Worm (Caenorhabditis elegans) whole organism, L3 larva: ENCODE measurements around the gene sptl-1.

Source experiments
- aly-2 ChIP-seq: fragments of 150-350 bp; optimal IDR thresholded peaks from 2 replicates; lab custom pipeline; 2014; ENCODE audit warnings: missing biosample characterization, missing genetic modification characterization
- ama-1 ChIP-seq: fragments of 150-350 bp; optimal IDR thresholded peaks from 2 replicates; lab custom pipeline; 2018
- ceh-16 ChIP-seq: sonication (generic microtip); optimal IDR thresholded peaks from 2 replicates; lab custom pipeline; 2017; ENCODE audit warnings: missing biosample characterization, missing genetic modification characterization
- nhr-11 ChIP-seq: fragments of 150-350 bp; optimal IDR thresholded peaks from 2 replicates; lab custom pipeline; 2014; ENCODE audit warnings: missing biosample characterization, missing genetic modification characterization
- nhr-23 ChIP-seq: fragments of 150-350 bp; optimal IDR thresholded peaks from 2 replicates; lab custom pipeline; 2014; ENCODE audit warnings: missing biosample characterization, missing genetic modification reagents, missing genetic modification characterization
- nhr-237 ChIP-seq: fragments of 150-350 bp; optimal IDR thresholded peaks from 2 replicates; lab custom pipeline; 2014; ENCODE audit warnings: missing biosample characterization, missing genetic modification characterization
- nhr-77 ChIP-seq: fragments of 150-350 bp; optimal IDR thresholded peaks from 2 replicates; lab custom pipeline; 2014; ENCODE audit warnings: missing biosample characterization, missing genetic modification characterization
- pha-4 ChIP-seq: fragments of 150-350 bp; optimal IDR thresholded peaks from 2 replicates; lab custom pipeline; 2014; ENCODE audit warnings: missing biosample characterization, missing genetic modification reagents, missing genetic modification characterization
- snpc-4 ChIP-seq: fragments of 150-350 bp; optimal IDR thresholded peaks from 2 replicates; lab custom pipeline; 2014; ENCODE audit warnings: missing biosample characterization, missing genetic modification characterization
- unc-62 ChIP-seq: fragments of 150-350 bp; sonication (generic microtip); optimal IDR thresholded peaks from 4 replicates; lab custom pipeline; 2014; ENCODE audit warnings: missing biosample characterization, missing genetic modification reagents, missing genetic modification characterization

ce11 chrII:28283-28682, 23.2 kb upstream of the sptl-1 start, which contains the start of gene F23F1.4:
- TF ChIP-seq nhr-23 (tag; lab: Kevin White, UChicago) (no peak), unc-62 (GFP tag; lab: Kevin White, UChicago) (no peak), ama-1 (no peak), nhr-77 (tag; lab: Kevin White, UChicago) (no peak), ceh-16 (tag; lab: Kevin White, UChicago) (no peak), nhr-237 (tag; lab: Kevin White, UChicago) (no peak), snpc-4 (no peak), nhr-11 (no peak), pha-4 (tag; lab: Kevin White, UChicago) (no peak), aly-2 (tag; lab: Kevin White, UChicago) (no peak)
